Fruit fly (Drosophila melanogaster) whole organism, pupa: Measurements from ENCODE around the gene spir.

ENCODE experiments used
- CG10348 ChIP-seq: fragments of 200-800 bp; sonication (Bioruptor generic); IDR thresholded peaks from 2 replicates; pipeline ENCODE4 v1.3.6; 2022; ENCODE audit warnings: missing biosample characterization, missing genetic modification characterization
- CG12605 ChIP-seq: fragments of 200-800 bp; sonication (Bioruptor generic); IDR thresholded peaks from 2 replicates; pipeline ENCODE4 v1.3.6; 2022; ENCODE audit warnings: missing biosample characterization, missing genetic modification characterization
- CG13204 ChIP-seq: fragments of 200-800 bp; sonication (Bioruptor generic); optimal IDR thresholded peaks from 2 replicates; lab custom pipeline; 2018; ENCODE audit warnings: missing biosample characterization, mild to moderate bottlenecking, missing genetic modification characterization, moderate library complexity
- CG14655 ChIP-seq: fragments of 200-800 bp; sonication (Bioruptor generic); optimal IDR thresholded peaks from 3 replicates; lab custom pipeline; 2017; ENCODE audit warnings: mild to moderate bottlenecking, missing biosample characterization, missing genetic modification reagents, missing genetic modification characterization
- CG15710 ChIP-seq: fragments of 200-800 bp; sonication (Bioruptor generic); optimal IDR thresholded peaks from 2 replicates; lab custom pipeline; 2018; ENCODE audit warnings: missing biosample characterization, mild to moderate bottlenecking, missing genetic modification characterization, moderate library complexity
- CG17806 ChIP-seq: fragments of 200-800 bp; sonication (Bioruptor generic); optimal IDR thresholded peaks from 2 replicates; lab custom pipeline; 2018; ENCODE audit warnings: missing biosample characterization, mild to moderate bottlenecking, missing genetic modification characterization, moderate library complexity
- CG32121 ChIP-seq: fragments of 200-800 bp; sonication (Bioruptor generic); IDR thresholded peaks from 2 replicates; pipeline ENCODE4 v1.3.6; 2022; ENCODE audit warnings: missing biosample characterization, missing genetic modification characterization
- CG34367 ChIP-seq: fragments of 200-800 bp; sonication (Bioruptor generic); optimal IDR thresholded peaks from 2 replicates; lab custom pipeline; 2018; ENCODE audit warnings: missing biosample characterization, mild to moderate bottlenecking, missing genetic modification characterization
- CG4496 ChIP-seq: fragments of 200-800 bp; sonication (Bioruptor generic); IDR thresholded peaks from 3 replicates; pipeline ENCODE4 v1.3.6; 2022; ENCODE audit warnings: missing biosample characterization, missing genetic modification characterization
- CG8159 ChIP-seq: fragments of 200-800 bp; sonication (Bioruptor generic); optimal IDR thresholded peaks from 3 replicates; lab custom pipeline; 2018; ENCODE audit warnings: missing biosample characterization, mild to moderate bottlenecking, missing genetic modification characterization, moderate library complexity
- CG8301 ChIP-seq: fragments of 200-800 bp; sonication (Bioruptor generic); optimal IDR thresholded peaks from 2 replicates; lab custom pipeline; 2018; ENCODE audit warnings: missing biosample characterization, mild to moderate bottlenecking, missing genetic modification characterization
- CG9948 ChIP-seq: fragments of 200-800 bp; sonication (Bioruptor generic); optimal IDR thresholded peaks from 2 replicates; lab custom pipeline; 2018; ENCODE audit warnings: missing biosample characterization, mild to moderate bottlenecking, missing genetic modification characterization, moderate library complexity
- D1 ChIP-seq: fragments of 200-800 bp; sonication (Bioruptor generic); optimal IDR thresholded peaks from 2 replicates; lab custom pipeline; 2018; ENCODE audit warnings: missing biosample characterization, mild to moderate bottlenecking, missing genetic modification characterization, moderate library complexity
- EcR ChIP-seq: fragments of 200-800 bp; sonication (Bioruptor generic); optimal IDR thresholded peaks from 3 replicates; lab custom pipeline; 2019; ENCODE audit warnings: missing biosample characterization, missing genetic modification characterization, mild to moderate bottlenecking, moderate library complexity, missing genetic modification reagents
- Ets98B ChIP-seq: fragments of 200-800 bp; sonication (Bioruptor generic); IDR thresholded peaks from 2 replicates; pipeline ENCODE4 v1.3.6; 2022; ENCODE audit warnings: missing biosample characterization, missing genetic modification characterization
- Pif1A ChIP-seq: fragments of 200-800 bp; sonication (Bioruptor generic); optimal IDR thresholded peaks from 3 replicates; lab custom pipeline; 2016; ENCODE audit warnings: missing biosample characterization, missing genetic modification characterization
- Pif1B ChIP-seq: fragments of 200-800 bp; sonication (Bioruptor generic); optimal IDR thresholded peaks from 3 replicates; lab custom pipeline; 2016; ENCODE audit warnings: missing biosample characterization, missing genetic modification characterization
- Snoo ChIP-seq: fragments of 200-800 bp; sonication (Bioruptor generic); optimal IDR thresholded peaks from 3 replicates; lab custom pipeline; 2017; ENCODE audit warnings: missing biosample characterization, mild to moderate bottlenecking, missing genetic modification characterization, inconsistent platforms
- fd96Ca ChIP-seq: fragments of 200-800 bp; sonication (Bioruptor generic); IDR thresholded peaks from 3 replicates; pipeline ENCODE4 v1.3.6; 2022; ENCODE audit warnings: missing biosample characterization, missing genetic modification characterization
- gl ChIP-seq: fragments of 200-800 bp; sonication (Bioruptor generic); optimal IDR thresholded peaks from 2 replicates; lab custom pipeline; 2018; ENCODE audit warnings: missing biosample characterization, mild to moderate bottlenecking, missing genetic modification characterization
- rn ChIP-seq: fragments of 200-800 bp; sonication (Bioruptor generic); IDR thresholded peaks from 2 replicates; pipeline ENCODE4 v1.3.6; 2022; ENCODE audit warnings: missing biosample characterization, missing genetic modification characterization

The spir gene

DNA sequence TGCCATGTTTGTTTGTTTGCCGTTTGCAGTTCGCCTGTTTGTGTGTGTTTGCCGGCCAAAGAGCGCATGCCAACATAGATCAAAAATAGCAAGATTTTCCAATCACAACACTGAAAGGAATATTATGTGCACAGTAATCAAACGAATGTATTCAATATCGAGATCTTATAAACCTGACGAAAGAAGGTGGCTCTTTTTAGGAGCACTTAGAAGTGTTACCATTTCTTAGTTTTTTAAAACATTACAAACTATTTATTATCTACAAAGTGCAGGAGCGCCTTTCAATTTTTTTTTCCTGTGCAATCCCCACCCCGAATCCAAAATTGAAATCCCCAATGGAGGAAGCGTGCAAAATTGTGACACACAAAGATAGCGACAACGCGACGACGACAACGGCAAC, 29.6 kb downstream of the spir start:
- peak; percentile 43 for TF ChIP-seq CG9948 (tag; lab: Kevin White, UChicago)
- peak; percentile 69; the same call in 1 of the 2 replicates for TF ChIP-seq rn (GFP tag; lab: Robert Waterston, UW)
- TF ChIP-seq EcR (GFP tag; lab: Kevin White, UChicago), result no peak
- TF ChIP-seq fd96Ca, result peak; percentile 89
- TF ChIP-seq CG12605, result peak; percentile 66
- peak; percentile 73 for TF ChIP-seq Pif1A
- no peak for TF ChIP-seq Snoo
- TF ChIP-seq CG10348 (GFP tag; lab: Robert Waterston, UW), result no peak; the same call in 1 of the 2 replicates
- TF ChIP-seq CG8159, result no peak
- peak; percentile 37 for TF ChIP-seq Pif1B (GFP tag; lab: Kevin White, UChicago)
- no peak for TF ChIP-seq CG13204
- TF ChIP-seq Ets98B (GFP tag; lab: Robert Waterston, UW), result peak; percentile 91
- no peak for TF ChIP-seq CG34367 (tag; lab: Kevin White, UChicago)
- peak; percentile 88 for TF ChIP-seq CG14655 (GFP tag; lab: Kevin White, UChicago)
- no peak for TF ChIP-seq CG15710 (tag; lab: Kevin White, UChicago)
- TF ChIP-seq CG32121, result peak; percentile 83
- TF ChIP-seq CG4496, result peak; percentile 92
- TF ChIP-seq D1 (tag; lab: Kevin White, UChicago), result no peak
- no peak for TF ChIP-seq gl (tag; lab: Kevin White, UChicago)
- TF ChIP-seq CG8301 (tag; lab: Kevin White, UChicago), result peak; percentile 86
- peak; percentile 16 for TF ChIP-seq CG17806 (tag; lab: Kevin White, UChicago)

DNA sequence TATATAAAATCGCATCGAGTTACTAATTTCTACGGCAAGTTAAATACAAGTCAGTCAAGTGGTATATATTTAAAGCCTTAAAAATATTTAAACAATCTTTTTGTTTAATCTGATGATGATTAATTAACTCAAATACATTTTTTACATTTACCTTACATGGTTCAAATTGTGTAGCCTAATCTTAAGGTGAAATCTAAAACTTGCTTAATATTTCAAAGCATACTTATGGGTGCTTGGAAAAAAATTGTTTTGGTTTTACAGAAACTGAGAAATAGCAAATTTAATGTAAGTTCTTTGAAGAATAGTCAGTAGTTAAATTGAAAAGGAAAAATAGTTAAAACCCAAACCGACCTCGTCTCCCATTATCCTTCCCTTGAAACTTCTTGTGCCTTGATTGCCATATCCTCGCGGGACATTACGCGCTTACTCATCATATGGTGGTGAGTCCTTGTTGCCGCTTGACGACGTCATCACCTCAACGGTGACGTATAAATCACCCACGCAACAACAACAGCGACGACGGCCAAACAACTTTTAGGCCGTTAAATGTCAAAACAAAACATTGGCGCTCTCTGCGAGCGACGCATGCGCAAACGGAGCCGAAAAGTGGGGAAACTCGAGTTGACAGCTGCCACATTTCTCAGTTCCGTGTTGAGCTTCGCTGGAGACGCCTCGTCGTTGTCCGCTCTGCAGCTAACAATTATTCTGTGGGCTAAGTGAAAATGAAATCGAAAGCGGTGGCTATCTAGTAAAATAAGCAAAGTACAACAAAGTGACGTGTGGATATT, 30.4 kb downstream of the spir start:
- TF ChIP-seq Ets98B (GFP tag; lab: Robert Waterston, UW), result no peak

DNA sequence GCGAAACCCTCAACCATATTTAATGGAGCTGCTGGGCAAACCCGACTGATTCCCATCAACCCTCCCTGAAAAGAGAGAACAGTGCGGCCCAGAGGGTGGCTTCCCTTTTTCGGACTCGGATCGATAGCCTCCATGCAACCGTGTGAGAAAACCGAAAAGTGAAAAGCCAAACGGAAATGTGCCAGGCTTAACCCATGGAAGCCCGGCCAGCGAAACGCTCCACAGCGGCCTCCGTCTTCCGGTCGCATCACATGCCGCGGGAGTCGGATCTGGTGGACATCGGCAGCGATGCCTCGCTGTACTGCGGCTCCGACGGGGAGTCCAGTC, 30.9 kb downstream of the spir start:
- TF ChIP-seq CG9948 (tag; lab: Kevin White, UChicago), result no peak
- TF ChIP-seq EcR (GFP tag; lab: Kevin White, UChicago), result no peak
- no peak for TF ChIP-seq Pif1A
- no peak for TF ChIP-seq CG12605
- TF ChIP-seq CG32121, result no peak
- TF ChIP-seq Ets98B (GFP tag; lab: Robert Waterston, UW), result no peak
- no peak for TF ChIP-seq CG34367 (tag; lab: Kevin White, UChicago)
- no peak for TF ChIP-seq fd96Ca
- TF ChIP-seq CG15710 (tag; lab: Kevin White, UChicago), result no peak
- TF ChIP-seq CG17806 (tag; lab: Kevin White, UChicago), result no peak
- TF ChIP-seq CG8301 (tag; lab: Kevin White, UChicago), result no peak
- no peak for TF ChIP-seq Pif1B (GFP tag; lab: Kevin White, UChicago)
- no peak for TF ChIP-seq CG10348 (GFP tag; lab: Robert Waterston, UW)
- no peak for TF ChIP-seq CG4496
- TF ChIP-seq CG13204, result no peak
- no peak for TF ChIP-seq CG14655 (GFP tag; lab: Kevin White, UChicago)
- no peak for TF ChIP-seq Snoo
- TF ChIP-seq, all 21 proteins: peak for 0

DNA sequence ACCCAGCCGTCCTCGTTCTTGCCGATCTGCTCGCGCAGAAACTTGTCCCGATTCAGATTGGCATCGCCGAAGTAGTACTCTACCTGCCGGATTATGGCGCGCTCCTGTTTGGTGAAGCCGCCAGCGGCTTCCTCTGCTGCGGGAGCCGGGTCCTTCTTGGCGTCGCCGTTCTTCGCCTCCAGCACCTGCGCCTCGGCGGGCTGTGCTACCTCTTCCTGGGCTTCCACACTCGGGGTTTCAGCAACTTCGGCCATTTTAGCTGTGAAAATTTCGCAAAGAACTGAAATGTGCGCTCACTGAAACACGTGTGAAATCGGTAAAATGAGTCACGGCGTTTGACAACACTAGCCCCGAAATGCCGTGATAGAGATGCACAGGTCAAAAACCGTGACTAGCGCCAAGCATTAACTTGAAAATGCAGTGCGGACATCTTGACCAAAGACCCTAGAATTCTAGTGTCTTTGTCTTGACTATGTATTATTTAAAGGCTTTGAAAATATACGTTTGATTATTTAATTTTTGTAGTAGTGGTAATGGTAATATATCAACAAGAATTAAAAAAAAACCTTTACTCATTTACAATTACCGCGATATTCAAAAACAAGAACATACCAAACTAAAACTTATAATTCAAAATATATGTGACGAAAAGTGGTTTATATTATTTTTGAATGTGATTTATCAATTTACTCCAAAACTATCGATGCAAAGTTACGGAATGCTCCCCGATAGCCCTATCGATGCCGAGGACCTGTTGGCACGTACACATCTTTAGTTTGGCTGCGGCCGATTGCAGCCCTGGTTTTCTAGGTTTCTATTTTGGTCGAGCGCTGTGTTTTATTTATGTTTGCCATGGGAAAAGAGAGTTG, 38.9 kb downstream of the spir start, which contains the start of the genes La and RtGEF:
Gene La (minus strand): TSS at position 342 of the 869 bp plus-strand sequence.
Gene RtGEF (plus strand): TSS at position 764 of the 869 bp plus-strand sequence.
- TF ChIP-seq CG15710 (tag; lab: Kevin White, UChicago) (peak; percentile 20), CG4496 (0 out of 3 replicates have a peak, but pooled peaks have one; percentile 16), CG34367 (tag; lab: Kevin White, UChicago) (peak; percentile 16), fd96Ca (0 out of 3 replicates have a peak, but pooled peaks have one; percentile 10), CG12605 (no peak), Pif1A (peak; percentile 3)

DNA sequence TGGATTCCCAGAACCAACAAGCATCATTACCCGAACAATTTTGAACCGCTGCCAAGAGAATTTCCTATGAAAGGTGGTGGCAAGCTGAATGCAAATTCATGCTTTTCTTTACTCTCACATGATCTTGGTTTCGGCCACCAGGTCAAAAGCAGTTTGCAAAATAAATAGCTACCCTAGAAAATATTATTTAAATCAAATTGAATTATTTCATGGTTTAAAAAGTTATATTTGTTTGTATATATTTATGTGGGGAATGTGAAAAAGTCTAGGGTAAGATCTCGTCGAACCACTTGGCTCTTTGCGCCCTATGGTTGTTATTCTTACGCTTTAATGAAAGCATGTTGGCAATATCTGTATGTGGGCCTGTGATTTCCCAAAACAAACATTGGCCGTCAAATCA, 40.7 kb downstream of the spir start:
- TF ChIP-seq Pif1A, result no peak
- TF ChIP-seq CG13204, result no peak
- 0 out of 2 replicates have a peak, but pooled peaks have one; percentile 13 for TF ChIP-seq CG12605
- TF ChIP-seq CG17806 (tag; lab: Kevin White, UChicago), result no peak
- peak; percentile 47 for TF ChIP-seq CG8301 (tag; lab: Kevin White, UChicago)
- TF ChIP-seq CG34367 (tag; lab: Kevin White, UChicago), result no peak
- peak; percentile 49; the same call in 1 of the 3 replicates for TF ChIP-seq fd96Ca
- peak; percentile 43; the same call in 1 of the 2 replicates for TF ChIP-seq Ets98B (GFP tag; lab: Robert Waterston, UW)
- TF ChIP-seq D1 (tag; lab: Kevin White, UChicago), result no peak
- peak; percentile 52 for TF ChIP-seq CG32121

DNA sequence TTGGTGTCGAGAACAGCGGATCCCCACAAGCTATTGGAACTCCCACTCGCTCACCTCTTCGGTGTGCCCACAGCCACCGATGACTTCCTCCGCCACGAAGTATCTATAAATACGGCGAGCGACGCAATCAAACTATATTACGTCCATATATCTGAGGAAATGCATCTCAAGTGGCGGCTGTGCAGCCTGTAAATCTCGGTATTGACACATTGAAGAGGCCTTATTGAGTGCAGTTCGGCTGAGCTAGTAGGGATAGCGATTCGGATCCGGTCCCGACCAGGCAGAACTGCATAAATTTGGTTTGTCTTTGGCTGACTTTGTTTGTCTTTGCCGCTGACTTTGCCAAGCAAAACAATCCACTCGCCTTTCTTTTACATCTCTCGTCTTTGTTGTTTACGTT, 41.2 kb downstream of the spir start:
- TF ChIP-seq CG4496, result no peak
- no peak for TF ChIP-seq D1 (tag; lab: Kevin White, UChicago)
- no peak for TF ChIP-seq rn (GFP tag; lab: Robert Waterston, UW)
- TF ChIP-seq CG9948 (tag; lab: Kevin White, UChicago), result no peak
- no peak for TF ChIP-seq CG32121
- no peak for TF ChIP-seq CG12605
- no peak for TF ChIP-seq CG8301 (tag; lab: Kevin White, UChicago)
- TF ChIP-seq gl (tag; lab: Kevin White, UChicago), result no peak
- no peak for TF ChIP-seq CG10348 (GFP tag; lab: Robert Waterston, UW)
